Fruit fly (Drosophila melanogaster): Measurements from ENCODE around the gene CG34124.
A peak's percentile ranks its signal among the peaks of the same experiment; 100 is the strongest.

CG34124 gene

dm6 chr2L:4999389-5000032 lies 41.3 kb downstream of the CG34124 start (continued):
- TF ChIP-seq Trl (optimal IDR thresholded peaks at IDR 0.05) (no peak), Trl (GFP tag; optimal IDR thresholded peaks at IDR 0.05) (peak; percentile 72), wdn (GFP tag; IDR thresholded peaks at IDR 0.05) (0 out of 2 replicates have a peak, but pooled peaks have one; percentile 56), dmrt99B (tag; optimal IDR thresholded peaks at IDR 0.05) (peak; percentile 71), Sry-δ (GFP tag; optimal IDR thresholded peaks at IDR 0.05) (peak; percentile 10), tx (GFP tag; optimal IDR thresholded peaks at IDR 0.05) (peak; percentile 22), CG7556 (GFP tag; optimal IDR thresholded peaks at IDR 0.05) (peak; percentile 27), CG12219 (GFP tag; optimal IDR thresholded peaks at IDR 0.05) (peak; percentile 58), vvl (GFP tag; IDR thresholded peaks at IDR 0.05) (peak; percentile 90), CG7963 (GFP tag; IDR thresholded peaks at IDR 0.05; ENCODE audit: partially characterized antibody) (no peak), CG12769 (tag; optimal IDR thresholded peaks at IDR 0.05) (peak; percentile 76), HLHmδ (GFP tag; optimal IDR thresholded peaks at IDR 0.05) (no peak), Ets65A (GFP tag) (peak; percentile 93), sim (GFP tag; IDR thresholded peaks at IDR 0.05) (0 out of 2 replicates have a peak, but pooled peaks have one; percentile 41), Bteb2 (GFP tag; optimal IDR thresholded peaks at IDR 0.05) (peak; percentile 54), crp (GFP tag; optimal IDR thresholded peaks at IDR 0.05) (no peak), CG4854 (GFP tag; optimal IDR thresholded peaks at IDR 0.05) (no peak), HLH3B (GFP tag; IDR thresholded peaks at IDR 0.05) (peak; percentile 56), gsb (GFP tag; IDR thresholded peaks at IDR 0.05) (0 out of 2 replicates have a peak, but pooled peaks have one; percentile 25), Mes4 (GFP tag; optimal IDR thresholded peaks at IDR 0.05) (peak; percentile 56), Atf3 (GFP tag; optimal IDR thresholded peaks at IDR 0.05) (no peak), ewg (GFP tag; optimal IDR thresholded peaks at IDR 0.05) (peak; percentile 41), CG7987 (GFP tag; optimal IDR thresholded peaks at IDR 0.05) (no peak), CG6813 (GFP tag; optimal IDR thresholded peaks at IDR 0.05) (peak; percentile 53), Poxn (GFP tag; IDR thresholded peaks at IDR 0.05) (no peak), Gsc (GFP tag; IDR thresholded peaks at IDR 0.05) (0 out of 2 replicates have a peak, but pooled peaks have one; percentile 33), trh (GFP tag; optimal IDR thresholded peaks at IDR 0.05) (peak; percentile 8), fd3F (GFP tag; optimal IDR thresholded peaks at IDR 0.05) (peak; percentile 58), ac (GFP tag; optimal IDR thresholded peaks at IDR 0.05) (no peak), bab2 (GFP tag; optimal IDR thresholded peaks at IDR 0.05) (peak; percentile 50), esg (GFP tag; conservative IDR thresholded peaks at IDR 0.05) (peak; percentile 70), lola (GFP tag; optimal IDR thresholded peaks at IDR 0.05) (peak in 1 of 3 experiments; percentile 47), repo (GFP tag; optimal IDR thresholded peaks at IDR 0.05) (peak; percentile 35), CG7786 (GFP tag; optimal IDR thresholded peaks at IDR 0.05) (peak; percentile 58), ash1 (GFP tag; optimal IDR thresholded peaks at IDR 0.05) (no peak), Spps (tag; optimal IDR thresholded peaks at IDR 0.05) (no peak), CG9932 (GFP tag; IDR thresholded peaks at IDR 0.05) (peak; percentile 73), CG12071 (GFP tag; optimal IDR thresholded peaks at IDR 0.05) (peak; percentile 70), Xbp1 (GFP tag; optimal IDR thresholded peaks at IDR 0.05) (peak; percentile 75), CG2199 (GFP tag; IDR thresholded peaks at IDR 0.05) (no peak; the same call in 2 of the 3 replicates), dysf (GFP tag; IDR thresholded peaks at IDR 0.05) (peak; percentile 83), GATAe (GFP tag; conservative IDR thresholded peaks at IDR 0.05) (0 out of 2 replicates have a peak, but pooled peaks have one; percentile 34), CG8924 (tag; optimal IDR thresholded peaks at IDR 0.05) (peak; percentile 42), knrl (GFP tag; IDR thresholded peaks at IDR 0.05; ENCODE audit: partially characterized antibody) (no peak), scrt (GFP tag; optimal IDR thresholded peaks at IDR 0.05) (peak; percentile 52), Deaf1 (tag; optimal IDR thresholded peaks at IDR 0.05) (peak; percentile 41), Nf-YA (GFP tag; IDR thresholded peaks at IDR 0.05) (no peak), sens (GFP tag) (peak; percentile 95), CG11723 (GFP tag; optimal IDR thresholded peaks at IDR 0.05) (peak; percentile 39), Oli (tag; optimal IDR thresholded peaks at IDR 0.05) (peak; percentile 74)

Data from whole organism, embryonic.